Fruit fly (Drosophila melanogaster): ENCODE measurements around the gene CG14626.

DNA sequence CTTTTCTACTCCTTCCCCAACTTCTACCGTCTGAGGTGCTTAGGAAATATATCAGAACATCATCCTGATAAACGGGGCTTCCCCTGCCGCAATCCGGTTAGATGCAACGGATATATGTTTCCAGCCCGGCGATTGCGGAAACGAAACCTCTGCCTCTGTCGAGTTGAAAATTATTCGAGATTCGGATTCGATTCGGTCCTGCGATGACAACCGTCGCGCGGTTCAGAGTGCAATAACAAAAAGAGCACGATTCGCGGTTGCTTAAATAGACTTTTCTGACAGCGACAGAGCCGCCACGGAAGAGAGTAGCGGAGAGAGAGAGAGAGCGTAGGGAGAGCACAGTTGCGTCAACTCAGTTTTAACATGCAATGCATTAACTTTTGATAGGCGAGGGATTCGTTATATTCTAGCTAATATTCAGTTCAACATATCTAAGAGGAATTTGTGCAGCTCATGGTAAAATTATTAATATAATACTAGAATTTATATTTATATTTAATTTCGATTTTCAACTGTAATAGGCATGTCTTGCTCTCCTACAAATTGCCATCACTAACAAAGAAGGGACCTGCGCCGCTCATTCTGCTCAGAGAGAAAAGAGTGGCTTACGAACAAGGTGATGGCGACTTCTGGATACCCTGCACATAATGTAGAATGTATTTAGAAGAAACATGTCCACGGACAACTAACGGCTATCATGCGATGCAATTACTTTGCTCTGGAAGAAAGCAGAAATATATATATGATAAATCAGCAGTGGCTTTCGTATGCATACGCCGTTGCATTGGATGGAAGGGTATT lies 50.4 kb downstream of the CG14626 start:
- TF ChIP-seq usp (GFP tag; optimal IDR thresholded peaks at IDR 0.05) (no peak), sv (GFP tag; optimal IDR thresholded peaks at IDR 0.05) (peak; percentile 32), ey (GFP tag; optimal IDR thresholded peaks at IDR 0.05) (peak; percentile 77), fru (GFP tag; optimal IDR thresholded peaks at IDR 0.05) (peak; percentile 89), Hnf4 (GFP tag; optimal IDR thresholded peaks at IDR 0.05) (peak; percentile 69), Mio (GFP tag; optimal IDR thresholded peaks at IDR 0.05) (no peak), CrebA (GFP tag; optimal IDR thresholded peaks at IDR 0.05; ENCODE audit: borderline replicate concordance) (no peak), lola (GFP tag; optimal IDR thresholded peaks at IDR 0.05) (no peak), OdsH (GFP tag; optimal IDR thresholded peaks at IDR 0.05) (peak; percentile 60), psq (GFP tag; optimal IDR thresholded peaks at IDR 0.05) (peak; percentile 86), CG9705 (GFP tag; optimal IDR thresholded peaks at IDR 0.05) (peak; percentile 40), CG32264 (GFP tag; optimal IDR thresholded peaks at IDR 0.05) (peak; percentile 66), Myc (optimal IDR thresholded peaks at IDR 0.05) (no peak)
